Fruit fly (Drosophila melanogaster): Measurements from ENCODE around the gene Irk3.

Irk3 gene

DNA sequence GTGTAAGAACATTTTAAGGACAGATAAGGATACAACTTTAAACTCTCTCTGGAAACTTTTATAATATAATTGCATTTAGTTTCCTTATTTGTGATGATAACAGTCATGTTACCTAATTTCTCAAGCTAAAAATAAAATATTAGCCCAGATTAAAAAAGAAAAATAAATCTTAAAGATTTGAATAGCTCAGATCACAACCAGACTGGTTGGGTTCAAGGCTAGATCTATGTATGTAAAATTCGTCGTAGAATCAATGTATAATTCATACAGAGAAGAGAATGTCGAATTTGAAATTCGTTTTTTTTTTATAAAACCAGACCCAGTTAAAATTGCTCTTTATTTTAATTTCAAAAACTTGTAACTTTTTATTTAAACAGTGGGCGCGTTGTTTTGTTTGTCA lies 538 bp upstream of the Irk3 start (continued):
- TF ChIP-seq NFAT (GFP tag; IDR thresholded peaks at IDR 0.05) (no peak), Dp (GFP tag; optimal IDR thresholded peaks at IDR 0.05) (peak; percentile 75), Bgb (GFP tag; IDR thresholded peaks at IDR 0.05; ENCODE audit: partially characterized antibody) (peak; percentile 47; the same call in 1 of the 2 replicates), CG32532 (GFP tag; IDR thresholded peaks at IDR 0.05) (no peak), CG34224 (GFP tag; IDR thresholded peaks at IDR 0.05; ENCODE audit: partially characterized antibody) (no peak), hth (optimal IDR thresholded peaks at IDR 0.05) (no peak), Dref (GFP tag; IDR thresholded peaks at IDR 0.05) (no peak), Lhr (GFP tag; optimal IDR thresholded peaks at IDR 0.05) (peak; percentile 49), gfzf (GFP tag; optimal IDR thresholded peaks at IDR 0.05) (peak; percentile 10), CG4424 (GFP tag; optimal IDR thresholded peaks at IDR 0.05) (no peak), exex (tag; optimal IDR thresholded peaks at IDR 0.05) (no peak), tgo (GFP tag; IDR thresholded peaks at IDR 0.05) (no peak), CG16813 (GFP tag; IDR thresholded peaks at IDR 0.05; ENCODE audit: partially characterized antibody) (peak; percentile 52), HmgZ (tag; optimal IDR thresholded peaks at IDR 0.05) (peak; percentile 12), tx (GFP tag; optimal IDR thresholded peaks at IDR 0.05) (no peak), unc-4 (GFP tag; IDR thresholded peaks at IDR 0.05; ENCODE audit: partially characterized antibody) (no peak), Ets97D (GFP tag; optimal IDR thresholded peaks at IDR 0.05) (no peak), sim (GFP tag; IDR thresholded peaks at IDR 0.05) (no peak), gcm2 (GFP tag; optimal IDR thresholded peaks at IDR 0.05) (no peak), E2f2 (GFP tag; IDR thresholded peaks at IDR 0.05) (peak; percentile 81), CG2116 (GFP tag; optimal IDR thresholded peaks at IDR 0.05) (peak; percentile 8), sens (GFP tag) (peak; percentile 84), Meics (GFP tag; optimal IDR thresholded peaks at IDR 0.05) (no peak), HLH3B (GFP tag; IDR thresholded peaks at IDR 0.05) (no peak), Xbp1 (GFP tag; optimal IDR thresholded peaks at IDR 0.05) (no peak)

DNA sequence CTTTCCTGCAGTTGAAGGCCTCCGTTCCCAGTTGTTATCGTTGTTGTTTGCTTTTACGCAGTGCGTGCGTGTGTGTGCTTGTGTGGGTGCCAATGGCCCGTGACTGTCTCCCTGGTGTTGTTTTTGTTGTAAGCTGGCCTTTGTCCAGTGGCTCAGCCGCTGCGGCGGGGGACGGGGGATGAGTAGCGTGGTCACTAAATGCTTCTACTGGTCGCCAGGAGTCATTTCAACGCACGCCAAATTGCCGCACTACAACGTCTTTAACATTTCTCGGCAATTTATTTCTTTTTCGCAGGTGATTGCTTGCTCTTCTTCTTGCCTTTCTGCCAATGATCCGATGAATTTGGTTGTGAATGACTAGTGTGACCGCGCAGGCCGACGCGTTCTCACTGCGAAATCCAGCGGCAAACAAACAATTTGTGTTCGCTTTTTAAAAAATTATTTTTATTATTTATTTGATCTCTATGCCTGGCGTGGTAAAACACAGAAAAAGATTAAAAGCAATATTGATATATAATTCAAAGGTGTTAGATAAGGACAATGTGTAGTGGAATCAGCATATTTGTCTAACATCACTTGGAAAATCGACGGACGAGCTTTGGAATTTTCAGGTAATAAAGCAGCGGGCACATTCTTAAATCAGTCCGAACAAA lies 5.2 kb downstream of the Irk3 start, which contains the start of the genes Faf2 and Grip71:
Gene Faf2, minus strand, starts transcription at position 450 of the 653 bp plus-strand sequence.
Gene Grip71, plus strand, starts transcription at position 608 of the 653 bp plus-strand sequence.
- TF ChIP-seq fd64A (GFP tag; optimal IDR thresholded peaks at IDR 0.05), result no peak
- peak; percentile 91 for TF ChIP-seq HLH54F (GFP tag; optimal IDR thresholded peaks at IDR 0.05)
- peak; percentile 96 for TF ChIP-seq CG9932 (GFP tag; IDR thresholded peaks at IDR 0.05)
- peak; percentile 96 for TF ChIP-seq CG11093 (GFP tag; IDR thresholded peaks at IDR 0.05)
- TF ChIP-seq Fer1 (GFP tag; optimal IDR thresholded peaks at IDR 0.05), result peak; percentile 70
- TF ChIP-seq Hey (tag; optimal IDR thresholded peaks at IDR 0.05), result peak; percentile 23
- TF ChIP-seq fru (optimal IDR thresholded peaks at IDR 0.05), result no peak
- peak; percentile 59 for TF ChIP-seq gcm (GFP tag; optimal IDR thresholded peaks at IDR 0.05)
- TF ChIP-seq E2f1 (GFP tag; IDR thresholded peaks at IDR 0.05), result peak; percentile 93
- peak; percentile 71 for TF ChIP-seq CG3838 (GFP tag; optimal IDR thresholded peaks at IDR 0.05)
- peak; percentile 91 for TF ChIP-seq CG2889 (GFP tag; IDR thresholded peaks at IDR 0.05)
- TF ChIP-seq CG17328 (GFP tag; IDR thresholded peaks at IDR 0.05), result peak; percentile 91
- TF ChIP-seq fu2 (GFP tag; optimal IDR thresholded peaks at IDR 0.05), result peak; percentile 69
- peak; percentile 90 for TF ChIP-seq ems (GFP tag; optimal IDR thresholded peaks at IDR 0.05)
- peak; percentile 96 for TF ChIP-seq CG32532 (GFP tag; IDR thresholded peaks at IDR 0.05)
- peak; percentile 96 for TF ChIP-seq ken (GFP tag; IDR thresholded peaks at IDR 0.05)
- peak; percentile 59; the same call in 3 of the 4 replicates for TF ChIP-seq Dll (GFP tag; IDR thresholded peaks at IDR 0.05; ENCODE audit: partially characterized antibody)
- TF ChIP-seq CG14441 (GFP tag; IDR thresholded peaks at IDR 0.05), result peak; percentile 97
- TF ChIP-seq Hr51 (GFP tag; optimal IDR thresholded peaks at IDR 0.05), result peak; percentile 79 to 86
- peak; percentile 86 for TF ChIP-seq sens-2 (GFP tag; IDR thresholded peaks at IDR 0.05)
- peak; percentile 85 for TF ChIP-seq ro (GFP tag; IDR thresholded peaks at IDR 0.05)
- peak; percentile 36 for TF ChIP-seq CG5180 (GFP tag; optimal IDR thresholded peaks at IDR 0.05)
- TF ChIP-seq Trl (optimal IDR thresholded peaks at IDR 0.05), result no peak
- TF ChIP-seq Trl (GFP tag; optimal IDR thresholded peaks at IDR 0.05), result peak; percentile 80
- peak; percentile 91 for TF ChIP-seq Ets97D (GFP tag; optimal IDR thresholded peaks at IDR 0.05)
- peak; percentile 96 for TF ChIP-seq sob (GFP tag; IDR thresholded peaks at IDR 0.05)
- TF ChIP-seq ham (GFP tag; IDR thresholded peaks at IDR 0.05), result peak; percentile 82
- peak; percentile 96 for TF ChIP-seq CG14710 (tag; optimal IDR thresholded peaks at IDR 0.05)
- TF ChIP-seq Doc2 (GFP tag; IDR thresholded peaks at IDR 0.05), result peak; percentile 90
- peak; percentile 90 for TF ChIP-seq NFAT (GFP tag; IDR thresholded peaks at IDR 0.05)

Measured in whole organism, embryonic.